Worm (Caenorhabditis elegans) whole organism, young adult: ENCODE results near the gene F10G7.5.

Experiments
- B0035.1 ChIP-seq: sonication (generic microtip); optimal IDR thresholded peaks from 2 replicates; lab custom pipeline; 2016; ENCODE audit warnings: missing genetic modification characterization, mild to moderate bottlenecking, missing compliant biosample characterization, missing genotype, missing genetic modification reagents
- C06A6.2 ChIP-seq: fragments of 200-800 bp; sonication (Bioruptor generic); conservative IDR thresholded peaks from 2 replicates; pipeline ENCODE4 v1.3.6; 2022; ENCODE audit warnings: missing genetic modification characterization, missing compliant biosample characterization
- F57A8.1 ChIP-seq: fragments of 200-800 bp; sonication (Bioruptor generic); optimal IDR thresholded peaks from 2 replicates; lab custom pipeline; 2018; ENCODE audit warnings: mild to moderate bottlenecking, missing genetic modification characterization, moderate library complexity, missing compliant biosample characterization
- F57C9.4 ChIP-seq: sonication (generic microtip); optimal IDR thresholded peaks from 2 replicates; lab custom pipeline; 2017; ENCODE audit warnings: mild to moderate bottlenecking, missing genetic modification characterization, missing compliant biosample characterization
- K11D2.4 ChIP-seq: fragments of 200-800 bp; sonication (Bioruptor generic); IDR thresholded peaks from 2 replicates; pipeline ENCODE4 v1.3.6; 2022; ENCODE audit warnings: missing genetic modification reagents, missing genetic modification characterization, missing compliant biosample characterization
- K12H6.12 ChIP-seq: fragments of 200-800 bp; sonication (Bioruptor generic); optimal IDR thresholded peaks from 2 replicates; lab custom pipeline; 2018; ENCODE audit warnings: mild to moderate bottlenecking, missing genetic modification characterization, missing compliant biosample characterization
- T26A5.8 ChIP-seq: sonication (generic microtip); optimal IDR thresholded peaks from 2 replicates; lab custom pipeline; 2016; ENCODE audit warnings: missing genetic modification characterization, missing compliant biosample characterization
- ama-1 ChIP-seq, 3 experiments: fragments of 150-350 bp in 1 of 3; sonication (generic microtip) in 2 of 3; optimal IDR thresholded peaks; 2 replicates each; lab custom pipeline; 2014 to 2018; ENCODE audit warnings: missing biosample characterization in 2 of 3, missing genetic modification characterization in 2 of 3, missing genetic modification reagents in 2 of 3
- atf-7 ChIP-seq: sonication (generic microtip); optimal IDR thresholded peaks from 2 replicates; lab custom pipeline; 2017; ENCODE audit warnings: mild to moderate bottlenecking, missing genetic modification characterization, missing compliant biosample characterization
- attf-6 ChIP-seq: fragments of 200-800 bp; sonication (Bioruptor generic); IDR thresholded peaks from 2 replicates; pipeline ENCODE4 v1.3.6; 2022; ENCODE audit warnings: missing genetic modification reagents, missing genetic modification characterization, missing compliant biosample characterization
- ceh-100 ChIP-seq: fragments of 200-800 bp; sonication (Bioruptor generic); IDR thresholded peaks from 2 replicates; pipeline ENCODE4 v1.3.6; 2022; ENCODE audit warnings: missing genetic modification reagents, missing genetic modification characterization, missing compliant biosample characterization
- ceh-27 ChIP-seq: fragments of 200-800 bp; sonication (Bioruptor generic); optimal IDR thresholded peaks from 2 replicates; lab custom pipeline; 2018; ENCODE audit warnings: mild to moderate bottlenecking, missing genetic modification characterization, moderate library complexity, missing compliant biosample characterization
- ceh-40 ChIP-seq: fragments of 200-800 bp; sonication (Bioruptor generic); IDR thresholded peaks from 2 replicates; pipeline ENCODE4 v1.3.6; 2022; ENCODE audit warnings: missing genetic modification characterization, missing compliant biosample characterization
- ceh-58 ChIP-seq: fragments of 200-800 bp; sonication (Bioruptor generic); IDR thresholded peaks from 2 replicates; pipeline ENCODE4 v1.3.6; 2022; ENCODE audit warnings: missing genetic modification characterization, missing compliant biosample characterization
- die-1 ChIP-seq: sonication (generic microtip); optimal IDR thresholded peaks from 2 replicates; lab custom pipeline; 2016; ENCODE audit warnings: missing genotype, mild to moderate bottlenecking, missing genetic modification characterization, missing compliant biosample characterization
- dpff-1 ChIP-seq: sonication (generic microtip); optimal IDR thresholded peaks from 2 replicates; lab custom pipeline; 2017; ENCODE audit warnings: mild to moderate bottlenecking, missing genetic modification characterization, missing compliant biosample characterization
- efl-1 ChIP-seq: fragments of 150-350 bp; optimal IDR thresholded peaks from 2 replicates; lab custom pipeline; 2014; ENCODE audit warnings: missing biosample characterization, missing genetic modification reagents, missing genetic modification characterization
- egl-18 ChIP-seq: fragments of 200-800 bp; sonication (Bioruptor generic); IDR thresholded peaks from 2 replicates; pipeline ENCODE4 v1.3.6; 2022; ENCODE audit warnings: missing genetic modification reagents, missing genetic modification characterization, missing compliant biosample characterization
- ets-4 ChIP-seq: fragments of 200-800 bp; sonication (Bioruptor generic); optimal IDR thresholded peaks from 2 replicates; lab custom pipeline; 2018; ENCODE audit warnings: mild to moderate bottlenecking, missing genetic modification characterization, missing compliant biosample characterization
- hlh-26 ChIP-seq: fragments of 200-800 bp; sonication (Bioruptor generic); conservative IDR thresholded peaks from 2 replicates; pipeline ENCODE4 v1.3.6; 2022; ENCODE audit warnings: missing genetic modification reagents, missing genetic modification characterization, missing compliant biosample characterization
- hsf-1 ChIP-seq: fragments of 200-800 bp; sonication (Bioruptor generic); IDR thresholded peaks from 2 replicates; pipeline ENCODE4 v1.3.6; 2022; ENCODE audit warnings: missing genetic modification reagents, missing genetic modification characterization, missing compliant biosample characterization
- let-526 ChIP-seq: fragments of 200-800 bp; sonication (Bioruptor generic); IDR thresholded peaks from 2 replicates; pipeline ENCODE4 v1.3.6; 2022; ENCODE audit warnings: missing genetic modification reagents, missing genetic modification characterization, missing compliant biosample characterization
- lin-40 ChIP-seq: sonication (generic microtip); optimal IDR thresholded peaks from 2 replicates; lab custom pipeline; 2016; ENCODE audit warnings: missing genetic modification characterization, mild to moderate bottlenecking, missing compliant biosample characterization, missing genotype, missing genetic modification reagents
- madf-3 ChIP-seq: fragments of 200-800 bp; sonication (Bioruptor generic); IDR thresholded peaks from 2 replicates; pipeline ENCODE4 v1.3.6; 2022; ENCODE audit warnings: missing genetic modification reagents, missing genetic modification characterization, missing compliant biosample characterization
- madf-8 ChIP-seq: fragments of 200-800 bp; sonication (Bioruptor generic); conservative IDR thresholded peaks from 2 replicates; pipeline ENCODE4 v1.3.6; 2022; ENCODE audit warnings: missing genetic modification reagents, missing genetic modification characterization, missing compliant biosample characterization
- mes-4 ChIP-seq: sonication (generic microtip); optimal IDR thresholded peaks from 2 replicates; lab custom pipeline; 2016; ENCODE audit warnings: missing genotype, missing genetic modification characterization, missing compliant biosample characterization
- mxl-1 ChIP-seq: sonication (generic microtip); optimal IDR thresholded peaks from 2 replicates; lab custom pipeline; 2016; ENCODE audit warnings: missing genetic modification characterization, missing compliant biosample characterization
- nfya-1 ChIP-seq: sonication (generic microtip); optimal IDR thresholded peaks from 2 replicates; lab custom pipeline; 2017; ENCODE audit warnings: antibody characterized with exemption, missing compliant biosample characterization, missing genetic modification characterization, borderline replicate concordance; ENCODE audit not compliant: insufficient read depth
- nhr-80 ChIP-seq: sonication (generic microtip); optimal IDR thresholded peaks from 2 replicates; lab custom pipeline; 2016; ENCODE audit warnings: missing genetic modification characterization, missing compliant biosample characterization
- pha-4 ChIP-seq: fragments of 150-350 bp; sonication (generic microtip); optimal IDR thresholded peaks from 2 replicates; lab custom pipeline; 2014; ENCODE audit warnings: missing biosample characterization, missing genetic modification reagents, missing genetic modification characterization
- rcor-1 ChIP-seq: fragments of 200-800 bp; sonication (Bioruptor generic); IDR thresholded peaks from 2 replicates; pipeline ENCODE4 v1.3.6; 2022; ENCODE audit warnings: missing genetic modification reagents, missing genetic modification characterization, missing compliant biosample characterization
- repo-1 ChIP-seq: sonication (generic microtip); optimal IDR thresholded peaks from 2 replicates; lab custom pipeline; 2017; ENCODE audit warnings: mild to moderate bottlenecking, missing genetic modification characterization, missing compliant biosample characterization
- sdz-38 ChIP-seq: sonication (generic microtip); optimal IDR thresholded peaks from 2 replicates; lab custom pipeline; 2016; ENCODE audit warnings: missing genotype, missing genetic modification characterization, missing compliant biosample characterization
- snpc-1.1 ChIP-seq: sonication (generic microtip); optimal IDR thresholded peaks from 2 replicates; lab custom pipeline; 2017; ENCODE audit warnings: missing genetic modification characterization, mild to moderate bottlenecking, missing compliant biosample characterization, antibody characterized with exemption, moderate library complexity, missing genotype, missing genetic modification reagents; ENCODE audit not compliant: insufficient read depth
- snpc-1.3 ChIP-seq: sonication (generic microtip); optimal IDR thresholded peaks from 2 replicates; lab custom pipeline; 2017; ENCODE audit warnings: missing genetic modification characterization, mild to moderate bottlenecking, missing compliant biosample characterization, antibody characterized with exemption, moderate library complexity, missing genotype, missing genetic modification reagents; ENCODE audit not compliant: insufficient read depth
- snpc-4 ChIP-seq, 5 experiments: fragments of 150-350 bp in 1 of 5; sonication (generic microtip) in 4 of 5; optimal IDR thresholded peaks; 2 replicates each; lab custom pipeline; 2014 to 2018; ENCODE audit warnings: missing genetic modification characterization in 5 of 5, missing biosample characterization in 3 of 5, antibody characterized with exemption in 2 of 5, mild to moderate bottlenecking in 2 of 5, missing compliant biosample characterization in 2 of 5, missing genotype in 2 of 5, moderate library complexity in 2 of 5, missing genetic modification reagents in 1 of 5
- sptf-2 ChIP-seq: fragments of 200-800 bp; sonication (Bioruptor generic); optimal IDR thresholded peaks from 2 replicates; lab custom pipeline; 2018; ENCODE audit warnings: mild to moderate bottlenecking, missing genetic modification characterization, missing compliant biosample characterization
- tbp1 ChIP-seq: fragments of 200-800 bp; sonication (Bioruptor generic); optimal IDR thresholded peaks from 2 replicates; lab custom pipeline; 2018; ENCODE audit warnings: mild to moderate bottlenecking, missing genetic modification characterization, missing compliant biosample characterization
- tlf-1 ChIP-seq: fragments of 200-800 bp; sonication (Bioruptor generic); optimal IDR thresholded peaks from 2 replicates; lab custom pipeline; 2018; ENCODE audit warnings: mild to moderate bottlenecking, missing genetic modification characterization, missing compliant biosample characterization
- unc-130 ChIP-seq: sonication (generic microtip); optimal IDR thresholded peaks from 2 replicates; lab custom pipeline; 2016; ENCODE audit warnings: missing genetic modification reagents, missing genetic modification characterization, missing compliant biosample characterization
- unc-62 ChIP-seq: fragments of 150-350 bp; optimal IDR thresholded peaks from 2 replicates; lab custom pipeline; 2014; ENCODE audit warnings: missing biosample characterization, missing genetic modification reagents, missing genetic modification characterization
- zfh-2 ChIP-seq: fragments of 200-800 bp; sonication (Bioruptor generic); conservative IDR thresholded peaks from 2 replicates; pipeline ENCODE4 v1.3.6; 2022; ENCODE audit warnings: missing genetic modification reagents, missing genetic modification characterization, missing compliant biosample characterization
- ztf-22 ChIP-seq: fragments of 200-800 bp; sonication (Bioruptor generic); optimal IDR thresholded peaks from 2 replicates; lab custom pipeline; 2018; ENCODE audit warnings: mild to moderate bottlenecking, missing genetic modification characterization, moderate library complexity, missing compliant biosample characterization
- ztf-25 ChIP-seq: fragments of 200-800 bp; sonication (Bioruptor generic); IDR thresholded peaks from 2 replicates; pipeline ENCODE4 v1.3.6; 2022; ENCODE audit warnings: missing genetic modification reagents, missing genetic modification characterization, missing compliant biosample characterization
- ztf-26 ChIP-seq: sonication (generic microtip); optimal IDR thresholded peaks from 2 replicates; lab custom pipeline; 2017; ENCODE audit warnings: missing genetic modification characterization, missing compliant biosample characterization
- ztf-6 ChIP-seq: fragments of 200-800 bp; sonication (Bioruptor generic); IDR thresholded peaks from 2 replicates; pipeline ENCODE4 v1.3.6; 2022; ENCODE audit warnings: missing genetic modification reagents, missing genetic modification characterization, missing compliant biosample characterization

The F10G7.5 gene

ce11 chrII:4737348-4737747, 44.1 kb downstream of the F10G7.5 start, which contains the start of gene ctsa-1.1:
TSS of gene ctsa-1.1 (plus strand) at chrII:4737648.
- TF ChIP-seq ceh-40 (GFP tag; lab: Robert Waterston, UW) (no peak), madf-3 (GFP tag; lab: Robert Waterston, UW) (no peak), mxl-1 (no peak), snpc-1.1 (no peak), snpc-4 (GFP tag; optimal IDR thresholded peaks at IDR 0.05; lab: Kevin White, UChicago) (no peak), snpc-4 (tag; optimal IDR thresholded peaks at IDR 0.05; lab: Kevin White, UChicago) (no peak), pha-4 (tag; lab: Kevin White, UChicago) (no peak), hsf-1 (GFP tag; lab: Robert Waterston, UW) (0 out of 2 replicates have a peak, but pooled peaks have one; percentile 33), zfh-2 (no peak)

- TF ChIP-seq sptf-2 (GFP tag; lab: Kevin White, UChicago), result peak; percentile 5
- TF ChIP-seq dpff-1 (tag; lab: Kevin White, UChicago), result no peak
- no peak for TF ChIP-seq attf-6 (GFP tag; lab: Robert Waterston, UW)
- no peak for TF ChIP-seq F57C9.4 (tag; lab: Kevin White, UChicago)
- no peak for TF ChIP-seq mes-4 (tag; lab: Kevin White, UChicago)
- TF ChIP-seq nfya-1 (tag; lab: Kevin White, UChicago), result no peak
- TF ChIP-seq rcor-1 (GFP tag; lab: Robert Waterston, UW), result no peak; the same call in none of the 2 replicates
- TF ChIP-seq ets-4 (GFP tag; lab: Kevin White, UChicago), result no peak
- TF ChIP-seq mxl-1, result no peak
- TF ChIP-seq die-1, result no peak
- TF ChIP-seq ceh-58, result no peak
- TF ChIP-seq ama-1 (optimal IDR thresholded peaks at IDR 0.05; lab: Kevin White, UChicago), result no peak
- TF ChIP-seq ama-1 (GFP tag; optimal IDR thresholded peaks at IDR 0.05; lab: Kevin White, UChicago), result no peak
- no peak for TF ChIP-seq C06A6.2 (GFP tag; lab: Robert Waterston, UW)
- peak; percentile 50 for TF ChIP-seq K12H6.12
- peak; percentile 44 for TF ChIP-seq tbp1 (GFP tag; lab: Kevin White, UChicago)
- TF ChIP-seq atf-7 (tag; lab: Kevin White, UChicago), result peak; percentile 73
- TF ChIP-seq B0035.1 (tag; lab: Kevin White, UChicago), result no peak
- no peak for TF ChIP-seq snpc-1.1
- peak; percentile 91 for TF ChIP-seq ceh-27 (GFP tag; lab: Kevin White, UChicago)
- peak; percentile 64; the same call in 1 of the 2 replicates for TF ChIP-seq K11D2.4 (GFP tag; lab: Robert Waterston, UW)
- TF ChIP-seq egl-18, result no peak
- no peak for TF ChIP-seq T26A5.8 (tag; lab: Kevin White, UChicago)
- TF ChIP-seq madf-8, result peak; percentile 45
- peak; percentile 69 for TF ChIP-seq ceh-100 (GFP tag; lab: Robert Waterston, UW)
- peak; percentile 76; the same call in 1 of the 2 replicates for TF ChIP-seq ztf-25 (GFP tag; lab: Robert Waterston, UW)
- TF ChIP-seq efl-1 (GFP tag; lab: Kevin White, UChicago), result peak; percentile 82
- peak; percentile 65 for TF ChIP-seq lin-40 (tag; lab: Kevin White, UChicago)
- TF ChIP-seq tlf-1 (GFP tag; lab: Kevin White, UChicago), result peak; percentile 20
- TF ChIP-seq ztf-22 (GFP tag; lab: Kevin White, UChicago), result no peak
- TF ChIP-seq ztf-6 (GFP tag; lab: Robert Waterston, UW), result no peak
- no peak for TF ChIP-seq F57A8.1 (GFP tag; lab: Kevin White, UChicago)
- peak; percentile 70 for TF ChIP-seq unc-130 (GFP tag; lab: Kevin White, UChicago)
- no peak for TF ChIP-seq ceh-40 (GFP tag; lab: Robert Waterston, UW)
- no peak for TF ChIP-seq snpc-1.3 (tag; lab: Kevin White, UChicago)
- TF ChIP-seq nhr-80, result peak; percentile 27
- no peak for TF ChIP-seq unc-62 (GFP tag; lab: Kevin White, UChicago)
- no peak for TF ChIP-seq hlh-26 (GFP tag; lab: Robert Waterston, UW)
- TF ChIP-seq repo-1 (tag; lab: Kevin White, UChicago), result no peak
- no peak for TF ChIP-seq sdz-38
- TF ChIP-seq let-526 (GFP tag; lab: Robert Waterston, UW), result peak; percentile 73; the same call in 1 of the 2 replicates
- TF ChIP-seq ztf-26 (tag; lab: Kevin White, UChicago), result no peak
These were observed 46.8 kb downstream of the F10G7.5 start, which contains the start of gene eas-1 for ce11 chrII:4739984-4740462. TSS of gene eas-1 (plus strand) at chrII:4740412.
